Fruit fly (Drosophila melanogaster): ENCODE measurements around the gene Gr39a.

The Gr39a gene

dm6 chr2L:21312831-21313437 lies 22.4 kb downstream of the Gr39a start:
- TF ChIP-seq dl (GFP tag; optimal IDR thresholded peaks at IDR 0.05; ENCODE audit: insufficient read depth in 1 of 2, partially characterized antibody in 2 of 2) (peak; percentile 43 to 65), GATAd (GFP tag; optimal IDR thresholded peaks at IDR 0.05) (no peak), tai (GFP tag; optimal IDR thresholded peaks at IDR 0.05) (no peak), jim (GFP tag; optimal IDR thresholded peaks at IDR 0.05) (no peak), Mio (GFP tag; optimal IDR thresholded peaks at IDR 0.05) (peak; percentile 75), sv (GFP tag; optimal IDR thresholded peaks at IDR 0.05) (no peak), CG9705 (GFP tag; optimal IDR thresholded peaks at IDR 0.05) (no peak), psq (GFP tag; optimal IDR thresholded peaks at IDR 0.05) (peak; percentile 4), Abd-B (GFP tag; optimal IDR thresholded peaks at IDR 0.05) (no peak), Myc (optimal IDR thresholded peaks at IDR 0.05) (no peak), sage (GFP tag; optimal IDR thresholded peaks at IDR 0.05) (peak; percentile 9), Dif (GFP tag; optimal IDR thresholded peaks at IDR 0.05; ENCODE audit: partially characterized antibody) (peak; percentile 33), brk (GFP tag; optimal IDR thresholded peaks at IDR 0.05) (peak; percentile 5), Vsx2 (GFP tag; optimal IDR thresholded peaks at IDR 0.05; ENCODE audit: partially characterized antibody) (no peak), lola (GFP tag; optimal IDR thresholded peaks at IDR 0.05) (no peak), Rel (GFP tag; optimal IDR thresholded peaks at IDR 0.05) (peak; percentile 35), Rel (tag; optimal IDR thresholded peaks at IDR 0.05) (peak; percentile 59)

- TF ChIP-seq Rel (GFP tag; optimal IDR thresholded peaks at IDR 0.05) (no peak), Rel (tag; optimal IDR thresholded peaks at IDR 0.05) (peak; percentile 14), foxo (GFP tag; optimal IDR thresholded peaks at IDR 0.05) (peak in 1 of 2 experiments; percentile 73), rgr (GFP tag; optimal IDR thresholded peaks at IDR 0.05) (peak; percentile 54), h (GFP tag; optimal IDR thresholded peaks at IDR 0.05) (peak; percentile 55), psq (GFP tag; optimal IDR thresholded peaks at IDR 0.05) (peak; percentile 20), sv (GFP tag; optimal IDR thresholded peaks at IDR 0.05) (no peak), fru (GFP tag; optimal IDR thresholded peaks at IDR 0.05) (peak; percentile 74), ey (GFP tag; optimal IDR thresholded peaks at IDR 0.05) (peak; percentile 48), dsf (GFP tag; optimal IDR thresholded peaks at IDR 0.05; ENCODE audit: borderline replicate concordance) (no peak), usp (GFP tag; optimal IDR thresholded peaks at IDR 0.05) (no peak), Vsx2 (GFP tag; optimal IDR thresholded peaks at IDR 0.05; ENCODE audit: partially characterized antibody) (peak; percentile 50), woc (GFP tag; optimal IDR thresholded peaks at IDR 0.05) (peak; percentile 76), Dif (GFP tag; optimal IDR thresholded peaks at IDR 0.05; ENCODE audit: partially characterized antibody) (peak; percentile 66), sage (GFP tag; optimal IDR thresholded peaks at IDR 0.05) (no peak), Myc (optimal IDR thresholded peaks at IDR 0.05) (no peak), CG9705 (GFP tag; optimal IDR thresholded peaks at IDR 0.05) (peak; percentile 53), br (GFP tag; optimal IDR thresholded peaks at IDR 0.05) (peak; percentile 33), Sp1 (GFP tag; optimal IDR thresholded peaks at IDR 0.05) (peak; percentile 68), dl (GFP tag; optimal IDR thresholded peaks at IDR 0.05; ENCODE audit: insufficient read depth in 1 of 2, partially characterized antibody in 2 of 2) (peak; percentile 57 to 74), dmrt93B (GFP tag; optimal IDR thresholded peaks at IDR 0.05) (peak; percentile 53), Jra (GFP tag; optimal IDR thresholded peaks at IDR 0.05) (no peak), HLH106 (tag; optimal IDR thresholded peaks at IDR 0.05) (peak; percentile 71), Hr83 (GFP tag; optimal IDR thresholded peaks at IDR 0.05; ENCODE audit: poor library complexity, severe bottlenecking) (peak; percentile 75), OdsH (GFP tag; optimal IDR thresholded peaks at IDR 0.05) (peak; percentile 56)
Observed at dm6 chr2L:21313909-21314400, 23.4 kb downstream of the Gr39a start, which contains the start of gene CG46314. CG46314 (plus strand) TSS chr2L:21314360.

- TF ChIP-seq lola (GFP tag; optimal IDR thresholded peaks at IDR 0.05) (no peak), Hr83 (GFP tag; optimal IDR thresholded peaks at IDR 0.05; ENCODE audit: poor library complexity, severe bottlenecking) (no peak), CrebA (GFP tag; optimal IDR thresholded peaks at IDR 0.05; ENCODE audit: borderline replicate concordance) (no peak), Dif (GFP tag; optimal IDR thresholded peaks at IDR 0.05; ENCODE audit: partially characterized antibody) (no peak), jim (GFP tag; optimal IDR thresholded peaks at IDR 0.05) (no peak), sage (GFP tag; optimal IDR thresholded peaks at IDR 0.05) (no peak), Rel (GFP tag; optimal IDR thresholded peaks at IDR 0.05) (no peak), Rel (tag; optimal IDR thresholded peaks at IDR 0.05) (no peak), CG32264 (GFP tag; optimal IDR thresholded peaks at IDR 0.05) (no peak), sv (GFP tag; optimal IDR thresholded peaks at IDR 0.05) (no peak), brk (GFP tag; optimal IDR thresholded peaks at IDR 0.05) (no peak), Sp1 (GFP tag; optimal IDR thresholded peaks at IDR 0.05) (no peak)
Observed at dm6 chr2L:21316716-21317115, 26.2 kb downstream of the Gr39a start.

Measured in whole organism, wandering third instar larva.